Fruit fly (Drosophila melanogaster): ENCODE results near the gene Sec3.

DNA sequence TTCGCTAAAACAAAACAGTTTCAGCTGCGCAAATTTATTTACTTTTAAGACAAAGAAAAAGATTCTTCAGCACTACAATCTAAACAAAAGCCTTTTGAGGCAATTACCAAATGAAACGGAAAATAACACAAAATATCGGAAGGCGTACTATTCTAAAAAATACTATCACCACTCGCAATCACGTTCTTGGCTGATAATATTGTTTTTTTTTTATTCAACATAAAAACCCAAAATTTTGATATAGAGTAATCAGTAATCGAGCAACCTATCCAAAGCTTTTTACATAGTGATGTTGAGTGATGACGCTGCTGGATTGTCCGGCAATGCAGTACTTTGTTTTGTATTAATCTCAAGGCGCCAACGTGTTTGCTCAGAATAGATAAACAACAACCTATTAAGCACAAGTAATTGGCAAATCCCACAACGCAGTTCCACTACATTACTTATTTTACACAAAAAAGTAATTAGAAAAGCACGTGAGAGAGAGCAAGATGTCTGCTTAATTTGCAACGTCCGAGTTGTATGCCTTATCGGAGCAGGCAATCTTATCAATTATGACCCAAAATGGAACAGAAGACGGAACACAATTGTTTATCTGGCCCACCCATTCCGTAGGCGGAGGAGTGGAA lies 6.1 kb upstream of the Sec3 start:
- TF ChIP-seq psq (GFP tag; optimal IDR thresholded peaks at IDR 0.05) (no peak), Myc (optimal IDR thresholded peaks at IDR 0.05) (no peak), Abd-B (GFP tag; optimal IDR thresholded peaks at IDR 0.05) (no peak), lola (GFP tag; optimal IDR thresholded peaks at IDR 0.05) (no peak), usp (GFP tag; optimal IDR thresholded peaks at IDR 0.05) (no peak), brk (GFP tag; optimal IDR thresholded peaks at IDR 0.05) (no peak), h (GFP tag; optimal IDR thresholded peaks at IDR 0.05) (peak; percentile 5), Sp1 (GFP tag; optimal IDR thresholded peaks at IDR 0.05) (no peak), woc (GFP tag; optimal IDR thresholded peaks at IDR 0.05) (peak; percentile 20), pan (optimal IDR thresholded peaks at IDR 0.05) (no peak), dl (GFP tag; optimal IDR thresholded peaks at IDR 0.05; ENCODE audit: insufficient read depth in 1 of 2, partially characterized antibody in 2 of 2) (no peak), dmrt93B (GFP tag; optimal IDR thresholded peaks at IDR 0.05) (no peak), Hr78 (GFP tag; optimal IDR thresholded peaks at IDR 0.05) (no peak)
